Worm (Caenorhabditis elegans) whole organism, young adult: ENCODE measurements around the gene dnj-22.

ENCODE experiments used
- C06A6.2 ChIP-seq: fragments of 200-800 bp; sonication (Bioruptor generic); conservative IDR thresholded peaks from 2 replicates; pipeline ENCODE4 v1.3.6; 2022; ENCODE audit warnings: missing genetic modification characterization, missing compliant biosample characterization
- K11D2.4 ChIP-seq: fragments of 200-800 bp; sonication (Bioruptor generic); IDR thresholded peaks from 2 replicates; pipeline ENCODE4 v1.3.6; 2022; ENCODE audit warnings: missing genetic modification reagents, missing genetic modification characterization, missing compliant biosample characterization
- mes-4 ChIP-seq: sonication (generic microtip); optimal IDR thresholded peaks from 2 replicates; lab custom pipeline; 2016; ENCODE audit warnings: missing genotype, missing genetic modification characterization, missing compliant biosample characterization
- sdz-38 ChIP-seq: sonication (generic microtip); optimal IDR thresholded peaks from 2 replicates; lab custom pipeline; 2016; ENCODE audit warnings: missing genotype, missing genetic modification characterization, missing compliant biosample characterization

DNA sequence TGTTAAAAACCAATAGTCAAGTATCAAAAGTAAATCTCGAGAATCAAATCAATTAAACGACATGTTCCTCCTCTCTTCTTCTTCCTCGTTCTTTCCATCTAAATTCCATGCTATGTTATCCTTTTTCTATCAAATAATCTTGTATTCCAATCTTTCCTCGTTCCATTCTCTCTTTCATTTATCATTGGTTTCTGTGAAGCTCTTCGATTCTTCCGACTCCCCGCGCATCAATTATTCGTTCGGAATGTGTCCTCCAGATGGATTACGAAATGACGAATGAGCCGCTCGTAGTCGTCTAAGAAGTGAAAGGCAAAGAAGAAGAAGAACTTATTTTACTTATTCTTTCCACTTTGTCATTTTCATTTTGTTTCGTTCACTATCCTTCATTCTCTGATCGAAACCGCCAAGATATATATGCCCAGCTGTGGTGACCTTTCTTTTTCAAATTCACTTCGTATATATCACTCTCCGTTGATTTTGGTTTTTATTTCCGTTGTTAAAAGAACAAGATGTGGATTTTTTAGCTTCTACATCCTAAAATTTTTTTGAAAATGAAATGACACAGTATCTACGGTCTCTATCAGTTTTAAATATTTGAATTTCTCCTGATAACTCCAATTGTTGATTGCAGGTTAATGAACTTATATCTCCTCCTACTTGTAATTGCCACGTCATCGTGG is 32.5 kb upstream of the dnj-22 start, which contains the start of gene pxn-1:
- no peak for TF ChIP-seq K11D2.4 (GFP tag; lab: Robert Waterston, UW)
- no peak for TF ChIP-seq C06A6.2 (GFP tag; lab: Robert Waterston, UW)
- TF ChIP-seq mes-4 (tag; lab: Kevin White, UChicago) = no peak
- TF ChIP-seq sdz-38 (tag; lab: Kevin White, UChicago) = no peak
